Fruit fly (Drosophila melanogaster): ENCODE measurements around the gene fuss.

The fuss gene

dm6 chr4:979634-980474, 1.6 kb upstream of the fuss start:
- no peak for TF ChIP-seq Sin3A (optimal IDR thresholded peaks at IDR 0.05)
- no peak for TF ChIP-seq ttk (optimal IDR thresholded peaks at IDR 0.05)
- no peak for TF ChIP-seq Myc (optimal IDR thresholded peaks at IDR 0.05)
- no peak for TF ChIP-seq psq (optimal IDR thresholded peaks at IDR 0.05)
- no peak for TF ChIP-seq insv (optimal IDR thresholded peaks at IDR 0.05)
- no peak for TF ChIP-seq h (optimal IDR thresholded peaks at IDR 0.05)

dm6 chr4:976569-976968, 1.7 kb downstream of the fuss start:
- TF ChIP-seq insv (optimal IDR thresholded peaks at IDR 0.05) (no peak), h (optimal IDR thresholded peaks at IDR 0.05) (no peak), Sin3A (optimal IDR thresholded peaks at IDR 0.05) (no peak), Myc (optimal IDR thresholded peaks at IDR 0.05) (no peak), psq (optimal IDR thresholded peaks at IDR 0.05) (no peak), ttk (optimal IDR thresholded peaks at IDR 0.05) (no peak)

dm6 chr4:974632-975031, 3.7 kb downstream of the fuss start:
- no peak for TF ChIP-seq insv (optimal IDR thresholded peaks at IDR 0.05)
- no peak for TF ChIP-seq ttk (optimal IDR thresholded peaks at IDR 0.05)

dm6 chr4:971084-971483, 7.2 kb downstream of the fuss start:
- TF ChIP-seq ttk (optimal IDR thresholded peaks at IDR 0.05) (no peak), Sin3A (optimal IDR thresholded peaks at IDR 0.05) (no peak), Myc (optimal IDR thresholded peaks at IDR 0.05) (no peak), insv (optimal IDR thresholded peaks at IDR 0.05) (no peak), psq (optimal IDR thresholded peaks at IDR 0.05) (no peak), h (optimal IDR thresholded peaks at IDR 0.05) (no peak)

dm6 chr4:963717-964116, 14.6 kb downstream of the fuss start:
- TF ChIP-seq insv (optimal IDR thresholded peaks at IDR 0.05): no peak
- no peak for TF ChIP-seq h (optimal IDR thresholded peaks at IDR 0.05)
- TF ChIP-seq ttk (optimal IDR thresholded peaks at IDR 0.05): no peak
- TF ChIP-seq Myc (optimal IDR thresholded peaks at IDR 0.05): no peak
- TF ChIP-seq Sin3A (optimal IDR thresholded peaks at IDR 0.05): no peak
- TF ChIP-seq psq (optimal IDR thresholded peaks at IDR 0.05): no peak

dm6 chr4:963193-963592, 15.1 kb downstream of the fuss start:
- TF ChIP-seq h (optimal IDR thresholded peaks at IDR 0.05) (no peak), Sin3A (optimal IDR thresholded peaks at IDR 0.05) (no peak), Myc (optimal IDR thresholded peaks at IDR 0.05) (no peak), insv (optimal IDR thresholded peaks at IDR 0.05) (no peak), ttk (optimal IDR thresholded peaks at IDR 0.05) (no peak), psq (optimal IDR thresholded peaks at IDR 0.05) (no peak)

dm6 chr4:961045-961576, 17.2 kb downstream of the fuss start:
- no peak for TF ChIP-seq ttk (optimal IDR thresholded peaks at IDR 0.05)
- no peak for TF ChIP-seq Myc (optimal IDR thresholded peaks at IDR 0.05)
- no peak for TF ChIP-seq psq (optimal IDR thresholded peaks at IDR 0.05)
- no peak for TF ChIP-seq insv (optimal IDR thresholded peaks at IDR 0.05)
- TF ChIP-seq h (optimal IDR thresholded peaks at IDR 0.05): no peak
- no peak for TF ChIP-seq Sin3A (optimal IDR thresholded peaks at IDR 0.05)

- no peak for TF ChIP-seq Sin3A (optimal IDR thresholded peaks at IDR 0.05)
- TF ChIP-seq insv (optimal IDR thresholded peaks at IDR 0.05): no peak
- TF ChIP-seq Myc (optimal IDR thresholded peaks at IDR 0.05): no peak
- no peak for TF ChIP-seq psq (optimal IDR thresholded peaks at IDR 0.05)
- TF ChIP-seq ttk (optimal IDR thresholded peaks at IDR 0.05): no peak
- no peak for TF ChIP-seq h (optimal IDR thresholded peaks at IDR 0.05)
Measured at dm6 chr4:959921-960536, 18.3 kb downstream of the fuss start.

dm6 chr4:959110-959920, 19.0 kb downstream of the fuss start:
- no peak for TF ChIP-seq insv (optimal IDR thresholded peaks at IDR 0.05)
- no peak for TF ChIP-seq Sin3A (optimal IDR thresholded peaks at IDR 0.05)
- TF ChIP-seq ttk (optimal IDR thresholded peaks at IDR 0.05): no peak
- no peak for TF ChIP-seq h (optimal IDR thresholded peaks at IDR 0.05)
- TF ChIP-seq psq (optimal IDR thresholded peaks at IDR 0.05): no peak
- TF ChIP-seq Myc (optimal IDR thresholded peaks at IDR 0.05): no peak

dm6 chr4:958093-958649, 20.1 kb downstream of the fuss start, which contains the start of gene 4E-T:
4E-T (minus strand) TSS chr4:958392.
- no peak for TF ChIP-seq insv (optimal IDR thresholded peaks at IDR 0.05)
- TF ChIP-seq Myc (optimal IDR thresholded peaks at IDR 0.05): no peak
- no peak for TF ChIP-seq psq (optimal IDR thresholded peaks at IDR 0.05)
- TF ChIP-seq Sin3A (optimal IDR thresholded peaks at IDR 0.05): no peak
- no peak for TF ChIP-seq h (optimal IDR thresholded peaks at IDR 0.05)
- TF ChIP-seq ttk (optimal IDR thresholded peaks at IDR 0.05): no peak

- TF ChIP-seq Myc (optimal IDR thresholded peaks at IDR 0.05) (no peak), insv (optimal IDR thresholded peaks at IDR 0.05) (no peak), psq (optimal IDR thresholded peaks at IDR 0.05) (no peak), Sin3A (optimal IDR thresholded peaks at IDR 0.05) (no peak), ttk (optimal IDR thresholded peaks at IDR 0.05) (no peak)
Measured at dm6 chr4:949313-949712, 29.0 kb downstream of the fuss start.

Data from Kc167 (cell line).